Worm (Caenorhabditis elegans): ENCODE data around the gene clec-141.
A peak's percentile ranks its signal among the peaks of the same experiment; 100 is the strongest.

The clec-141 gene

ce11 chrII:5433069-5433468 is 25.6 kb upstream of the clec-141 start, which contains the start of gene srx-114:
srx-114 (minus strand) TSS chrII:5433169.
- no peak for TF ChIP-seq unc-62 (GFP tag; optimal IDR thresholded peaks at IDR 0.05)
- TF ChIP-seq mls-2 (tag; optimal IDR thresholded peaks at IDR 0.05): no peak
- no peak for TF ChIP-seq nhr-12 (tag; optimal IDR thresholded peaks at IDR 0.05)
- no peak for TF ChIP-seq ces-1 (GFP tag; optimal IDR thresholded peaks at IDR 0.05)
- no peak for TF ChIP-seq nhr-28 (tag; optimal IDR thresholded peaks at IDR 0.05)
- TF ChIP-seq elt-3 (tag; optimal IDR thresholded peaks at IDR 0.05): no peak
- TF ChIP-seq elt-1 (tag; optimal IDR thresholded peaks at IDR 0.05; ENCODE audit: borderline replicate concordance, insufficient read depth): no peak
- no peak for TF ChIP-seq mep-1 (tag; optimal IDR thresholded peaks at IDR 0.05)

- TF ChIP-seq mep-1 (tag; optimal IDR thresholded peaks at IDR 0.05) (peak; percentile 7), ceh-83 (GFP tag; optimal IDR thresholded peaks at IDR 0.05) (peak; percentile 19), unc-62 (GFP tag; optimal IDR thresholded peaks at IDR 0.05) (no peak), ham-2 (GFP tag; optimal IDR thresholded peaks at IDR 0.05) (peak; percentile 0), M03D4.4 (tag; optimal IDR thresholded peaks at IDR 0.05) (no peak)
Measured at ce11 chrII:5429522-5430257, 22.2 kb upstream of the clec-141 start, which contains the start of the genes F07F6.4 and F07F6.2. F07F6.4 (minus strand) TSS chrII:5429572. F07F6.2 (plus strand) TSS chrII:5430207.

- no peak for TF ChIP-seq drap-1 (GFP tag; optimal IDR thresholded peaks at IDR 0.05)
- TF ChIP-seq unc-120 (tag; optimal IDR thresholded peaks at IDR 0.05; ENCODE audit: poor library complexity, severe bottlenecking): no peak
- no peak for TF ChIP-seq elt-3 (tag; optimal IDR thresholded peaks at IDR 0.05)
- no peak for TF ChIP-seq ceh-43 (GFP tag; optimal IDR thresholded peaks at IDR 0.05)
- TF ChIP-seq flh-1 (GFP tag; optimal IDR thresholded peaks at IDR 0.05): no peak
- TF ChIP-seq bed-3 (GFP tag; optimal IDR thresholded peaks at IDR 0.05): no peak
- TF ChIP-seq hlh-1 (tag; optimal IDR thresholded peaks at IDR 0.05): no peak
- TF ChIP-seq sem-2 (GFP tag; optimal IDR thresholded peaks at IDR 0.05): no peak
- TF ChIP-seq pha-4 (tag; optimal IDR thresholded peaks at IDR 0.05): no peak
- no peak for TF ChIP-seq sptf-1 (tag; optimal IDR thresholded peaks at IDR 0.05)
- TF ChIP-seq mep-1 (tag; optimal IDR thresholded peaks at IDR 0.05): no peak
Measured at ce11 chrII:5426470-5426869, 19.0 kb upstream of the clec-141 start.

ce11 chrII:5426054-5426453 is 18.6 kb upstream of the clec-141 start:
- TF ChIP-seq bed-3 (GFP tag; optimal IDR thresholded peaks at IDR 0.05): no peak
- TF ChIP-seq ceh-39 (tag; optimal IDR thresholded peaks at IDR 0.05): peak; percentile 18
- no peak for TF ChIP-seq nhr-12 (tag; optimal IDR thresholded peaks at IDR 0.05)
- TF ChIP-seq sem-2 (GFP tag; optimal IDR thresholded peaks at IDR 0.05): no peak
- no peak for TF ChIP-seq drap-1 (GFP tag; optimal IDR thresholded peaks at IDR 0.05)
- no peak for TF ChIP-seq ceh-83 (GFP tag; optimal IDR thresholded peaks at IDR 0.05)
- TF ChIP-seq flh-1 (GFP tag; optimal IDR thresholded peaks at IDR 0.05): no peak
- TF ChIP-seq ceh-43 (GFP tag; optimal IDR thresholded peaks at IDR 0.05): no peak
- TF ChIP-seq sptf-1 (tag; optimal IDR thresholded peaks at IDR 0.05): peak; percentile 38
- TF ChIP-seq blmp-1 (tag; optimal IDR thresholded peaks at IDR 0.05): no peak
- TF ChIP-seq lin-32 (GFP tag; optimal IDR thresholded peaks at IDR 0.05): no peak
- no peak for TF ChIP-seq lin-13 (tag; optimal IDR thresholded peaks at IDR 0.05)
- TF ChIP-seq nhr-2 (tag; optimal IDR thresholded peaks at IDR 0.05): no peak
- no peak for TF ChIP-seq nhr-28 (tag; optimal IDR thresholded peaks at IDR 0.05)
- TF ChIP-seq elt-3 (tag; optimal IDR thresholded peaks at IDR 0.05): no peak
- peak; percentile 33 for TF ChIP-seq pha-4 (tag; optimal IDR thresholded peaks at IDR 0.05)
- no peak for TF ChIP-seq mab-5 (tag; optimal IDR thresholded peaks at IDR 0.05)
- TF ChIP-seq unc-39 (tag; optimal IDR thresholded peaks at IDR 0.05): no peak
- no peak for TF ChIP-seq cnd-1 (tag; optimal IDR thresholded peaks at IDR 0.05)
- TF ChIP-seq M03D4.4 (tag; optimal IDR thresholded peaks at IDR 0.05): no peak
- TF ChIP-seq mep-1 (tag; optimal IDR thresholded peaks at IDR 0.05): peak; percentile 3
- TF ChIP-seq mls-2 (tag; optimal IDR thresholded peaks at IDR 0.05): no peak
- no peak for TF ChIP-seq nhr-76 (tag; optimal IDR thresholded peaks at IDR 0.05)
- TF ChIP-seq unc-62 (GFP tag; optimal IDR thresholded peaks at IDR 0.05): peak; percentile 39
- TF ChIP-seq zip-8 (tag; optimal IDR thresholded peaks at IDR 0.05): no peak
- no peak for TF ChIP-seq ces-1 (GFP tag; optimal IDR thresholded peaks at IDR 0.05)
- TF ChIP-seq unc-120 (tag; optimal IDR thresholded peaks at IDR 0.05; ENCODE audit: poor library complexity, severe bottlenecking): peak; percentile 29
- TF ChIP-seq nhr-237 (tag; optimal IDR thresholded peaks at IDR 0.05): no peak
- no peak for TF ChIP-seq ham-2 (GFP tag; optimal IDR thresholded peaks at IDR 0.05)
- no peak for TF ChIP-seq elt-1 (tag; optimal IDR thresholded peaks at IDR 0.05; ENCODE audit: borderline replicate concordance, insufficient read depth)
- no peak for TF ChIP-seq snpc-4 (tag; optimal IDR thresholded peaks at IDR 0.05)
- no peak for TF ChIP-seq hlh-1 (tag; optimal IDR thresholded peaks at IDR 0.05)
- no peak for TF ChIP-seq lsy-2 (tag; optimal IDR thresholded peaks at IDR 0.05)
- TF ChIP-seq ztf-11 (tag; optimal IDR thresholded peaks at IDR 0.05): no peak
- TF ChIP-seq tbx-8 (GFP tag; optimal IDR thresholded peaks at IDR 0.05): no peak
